Worm (Caenorhabditis elegans) whole organism, midembryonic: ENCODE data around the gene cyp-33C1.

Experiments
- cog-1 ChIP-seq: sonication (generic microtip); optimal IDR thresholded peaks from 2 replicates; lab custom pipeline; 2016; ENCODE audit warnings: missing genetic modification characterization, missing compliant biosample characterization
- flt-1 ChIP-seq: fragments of 200-800 bp; sonication (Bioruptor generic); IDR thresholded peaks from 2 replicates; pipeline ENCODE4 v1.3.6; 2022; ENCODE audit warnings: missing genetic modification characterization, missing compliant biosample characterization

DNA sequence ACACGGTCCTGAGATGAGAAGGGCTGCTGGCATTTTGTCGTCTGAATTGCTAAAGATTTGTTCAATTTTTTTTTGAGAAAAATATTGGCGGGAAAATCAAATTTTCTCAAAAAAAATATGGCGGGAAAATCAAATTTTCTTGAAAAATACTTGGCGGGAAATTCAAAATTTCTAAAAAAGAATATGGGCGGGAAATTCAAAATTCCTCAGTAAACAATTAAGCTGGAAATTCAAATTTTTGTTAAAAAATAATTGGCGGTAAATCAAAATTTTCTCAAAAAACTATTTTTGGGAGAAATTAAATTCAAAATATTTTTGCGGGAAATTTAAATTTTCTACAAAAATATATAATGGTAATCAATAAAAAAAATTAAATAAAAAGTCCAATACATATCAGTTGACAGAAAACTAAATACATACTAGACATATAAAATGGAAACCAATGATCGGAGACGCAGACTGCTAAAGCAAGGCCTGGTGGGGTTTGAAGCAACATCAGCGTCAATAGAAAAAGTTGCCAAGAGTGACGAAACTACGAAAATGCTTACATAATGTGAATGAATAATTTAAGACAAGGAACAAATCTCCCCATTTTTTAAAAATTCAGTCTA lies 35.2 kb downstream of the cyp-33C1 start, which contains the start of gene nhr-184:
- TF ChIP-seq flt-1 (GFP tag; lab: Robert Waterston, UW) (no peak), cog-1 (tag; lab: Kevin White, UChicago) (no peak)
